Fruit fly (Drosophila melanogaster) whole organism, embryonic: ENCODE results near the gene CG15549.
A peak's percentile ranks its signal among the peaks of the same experiment; 100 is the strongest.

Source experiments
- Aef1 ChIP-seq: fragments of 200-800 bp; sonication (Bioruptor generic); IDR thresholded peaks from 3 replicates; pipeline ENCODE4 v1.3.6; 2022; ENCODE audit warnings: missing biosample characterization, missing genetic modification characterization
- CG10431 ChIP-seq: fragments of 200-800 bp; sonication (Bioruptor generic); optimal IDR thresholded peaks from 3 replicates; lab custom pipeline; 2018; ENCODE audit warnings: missing biosample characterization, mild to moderate bottlenecking, missing genetic modification characterization
- CG10543 ChIP-seq: fragments of 200-800 bp; sonication (Bioruptor generic); optimal IDR thresholded peaks from 3 replicates; lab custom pipeline; 2017; ENCODE audit warnings: missing biosample characterization, mild to moderate bottlenecking, missing genetic modification characterization, moderate library complexity
- CG11093 ChIP-seq: fragments of 200-800 bp; sonication (Bioruptor generic); IDR thresholded peaks from 3 replicates; pipeline ENCODE4 v1.3.6; 2022; ENCODE audit warnings: missing biosample characterization, missing genetic modification characterization
- CG11560 ChIP-seq: fragments of 200-800 bp; sonication (Bioruptor generic); IDR thresholded peaks from 3 replicates; pipeline ENCODE4 v1.3.6; 2022; ENCODE audit warnings: missing biosample characterization, missing genetic modification characterization
- CG12071 ChIP-seq: fragments of 200-800 bp; sonication (Bioruptor generic); optimal IDR thresholded peaks from 3 replicates; lab custom pipeline; 2018; ENCODE audit warnings: missing biosample characterization, mild to moderate bottlenecking, missing genetic modification characterization
- CG12769 ChIP-seq: fragments of 200-800 bp; sonication (Bioruptor generic); optimal IDR thresholded peaks from 2 replicates; lab custom pipeline; 2019; ENCODE audit warnings: missing biosample characterization, mild to moderate bottlenecking, missing genetic modification characterization, moderate library complexity
- CG14441 ChIP-seq: fragments of 200-800 bp; sonication (Bioruptor generic); IDR thresholded peaks from 2 replicates; pipeline ENCODE4 v1.3.6; 2022; ENCODE audit warnings: missing biosample characterization, missing genetic modification characterization
- CG15011 ChIP-seq: fragments of 200-800 bp; sonication (Bioruptor generic); optimal IDR thresholded peaks from 3 replicates; lab custom pipeline; 2018; ENCODE audit warnings: missing biosample characterization, mild to moderate bottlenecking, missing genetic modification characterization
- CG2678 ChIP-seq: fragments of 200-800 bp; sonication (Bioruptor generic); optimal IDR thresholded peaks from 3 replicates; lab custom pipeline; 2019; ENCODE audit warnings: missing biosample characterization, mild to moderate bottlenecking, missing genetic modification characterization, moderate library complexity
- CG2875 ChIP-seq: fragments of 200-800 bp; sonication (Bioruptor generic); optimal IDR thresholded peaks from 2 replicates; lab custom pipeline; 2017; ENCODE audit warnings: missing biosample characterization, mild to moderate bottlenecking, missing genetic modification characterization, missing genetic modification reagents
- CG3281 ChIP-seq: fragments of 200-800 bp; sonication (Bioruptor generic); optimal IDR thresholded peaks from 3 replicates; lab custom pipeline; 2017; ENCODE audit warnings: missing biosample characterization, mild to moderate bottlenecking, missing genetic modification characterization
- CG3726 ChIP-seq: fragments of 200-800 bp; sonication (Bioruptor generic); IDR thresholded peaks from 3 replicates; pipeline ENCODE4, ENCODE4 v1.3.6; 2022; ENCODE audit warnings: missing biosample characterization, missing genetic modification characterization
- CG3847 ChIP-seq: fragments of 200-800 bp; sonication (Bioruptor generic); IDR thresholded peaks from 2 replicates; pipeline ENCODE4 v1.3.6; 2022; ENCODE audit warnings: missing biosample characterization, missing genetic modification characterization
- CG4404 ChIP-seq: fragments of 200-800 bp; sonication (Bioruptor generic); IDR thresholded peaks from 2 replicates; pipeline ENCODE4 v1.3.6; 2022; ENCODE audit warnings: missing biosample characterization, missing genetic modification characterization
- CG8290 ChIP-seq, 3 experiments: fragments of 200-800 bp; sonication (Bioruptor generic); optimal IDR thresholded peaks; 2 replicates each; lab custom pipeline; 2016 to 2019; ENCODE audit warnings: missing biosample characterization in 3 of 3, missing genetic modification characterization in 3 of 3, mild to moderate bottlenecking in 2 of 3, moderate library complexity in 1 of 3
- Dbx ChIP-seq: fragments of 200-800 bp; sonication (Bioruptor generic); IDR thresholded peaks from 3 replicates; pipeline ENCODE4 v1.3.6; 2022; ENCODE audit warnings: missing biosample characterization, missing genetic modification characterization
- Doc2 ChIP-seq: fragments of 200-800 bp; sonication (Bioruptor generic); IDR thresholded peaks from 2 replicates; pipeline ENCODE4 v1.3.6; 2022; ENCODE audit warnings: missing biosample characterization, missing genetic modification characterization
- Dref ChIP-seq: fragments of 200-800 bp; sonication (Bioruptor generic); IDR thresholded peaks from 2 replicates; pipeline ENCODE4 v1.3.6; 2022; ENCODE audit warnings: missing biosample characterization, missing genetic modification characterization
- Fer1 ChIP-seq: fragments of 200-800 bp; sonication (Bioruptor generic); optimal IDR thresholded peaks from 2 replicates; lab custom pipeline; 2017; ENCODE audit warnings: missing biosample characterization, mild to moderate bottlenecking, missing genetic modification characterization
- GATAe ChIP-seq: fragments of 200-800 bp; sonication (Bioruptor generic); conservative IDR thresholded peaks from 2 replicates; pipeline ENCODE4 v1.3.6; 2022; ENCODE audit warnings: missing biosample characterization, missing genetic modification characterization
- Hr39 ChIP-seq: fragments of >200 bp; optimal IDR thresholded peaks from 2 replicates; lab custom pipeline; 2017
- Jarid2 ChIP-seq: fragments of 200-800 bp; sonication (Bioruptor generic); optimal IDR thresholded peaks from 3 replicates; lab custom pipeline; 2017; ENCODE audit warnings: mild to moderate bottlenecking, missing biosample characterization, missing genetic modification reagents, missing genetic modification characterization
- Med ChIP-seq: fragments of 200-800 bp; sonication (Bioruptor generic); peaks from one replicate; lab custom pipeline; 2016; ENCODE audit warnings: missing biosample characterization, missing genetic modification characterization, mild to moderate bottlenecking, inconsistent platforms, moderate library complexity
- Myb ChIP-seq: fragments of 200-800 bp; sonication (Bioruptor generic); optimal IDR thresholded peaks from 2 replicates; lab custom pipeline; 2016; ENCODE audit warnings: missing biosample characterization, missing genetic modification characterization
- NFAT ChIP-seq: fragments of 200-800 bp; sonication (Bioruptor generic); IDR thresholded peaks from 2 replicates; pipeline ENCODE4 v1.3.6; 2022; ENCODE audit warnings: missing biosample characterization, missing genetic modification characterization
- PHDP ChIP-seq: fragments of 200-800 bp; sonication (Bioruptor generic); optimal IDR thresholded peaks from 3 replicates; lab custom pipeline; 2018; ENCODE audit warnings: missing biosample characterization, mild to moderate bottlenecking, missing genetic modification characterization, moderate library complexity
- Ravus ChIP-seq: fragments of 200-800 bp; sonication (Bioruptor generic); IDR thresholded peaks from 2 replicates; pipeline ENCODE4 v1.3.6; 2022; ENCODE audit warnings: missing biosample characterization, missing genetic modification characterization
- Stat92E ChIP-seq, 3 experiments: fragments of >200 bp in 2 of 3; fragments of 200-800 bp in 1 of 3; sonication (Bioruptor generic) in 1 of 3; optimal IDR thresholded peaks; 2 replicates each; lab custom pipeline; 2017 to 2019; ENCODE audit warnings: missing biosample characterization in 3 of 3, missing genetic modification characterization in 3 of 3, mild to moderate bottlenecking in 1 of 3, moderate library complexity in 1 of 3
- ci ChIP-seq: fragments of 200-800 bp; sonication (Bioruptor generic); IDR thresholded peaks from 3 replicates; pipeline ENCODE4 v1.3.6; 2022; ENCODE audit warnings: missing biosample characterization, missing genetic modification characterization
- crol ChIP-seq: fragments of 200-800 bp; sonication (Bioruptor generic); IDR thresholded peaks from 2 replicates; pipeline ENCODE4 v1.3.6; 2022; ENCODE audit warnings: missing biosample characterization, missing genetic modification characterization
- her ChIP-seq: fragments of 200-800 bp; sonication (Bioruptor generic); optimal IDR thresholded peaks from 2 replicates; lab custom pipeline; 2016; ENCODE audit warnings: missing biosample characterization, missing genetic modification characterization
- kni ChIP-seq: fragments of 200-800 bp; sonication (Bioruptor generic); optimal IDR thresholded peaks from 3 replicates; lab custom pipeline; 2017; ENCODE audit warnings: mild to moderate bottlenecking, missing biosample characterization, missing genetic modification reagents, missing genetic modification characterization
- lab ChIP-seq: fragments of 200-800 bp; sonication (Bioruptor generic); optimal IDR thresholded peaks from 3 replicates; lab custom pipeline; 2017; ENCODE audit warnings: missing biosample characterization, missing genetic modification characterization, mild to moderate bottlenecking, moderate library complexity, missing genetic modification reagents
- rib ChIP-seq: fragments of 200-800 bp; sonication (Bioruptor generic); IDR thresholded peaks from 2 replicates; pipeline ENCODE4 v1.3.6; 2022; ENCODE audit warnings: missing biosample characterization, missing genetic modification characterization
- sd ChIP-seq: fragments of 200-800 bp; sonication (Bioruptor generic); optimal IDR thresholded peaks from 3 replicates; lab custom pipeline; 2018; ENCODE audit warnings: missing biosample characterization, mild to moderate bottlenecking, missing genetic modification characterization, moderate library complexity
- sens ChIP-seq: fragments of 200-800 bp; sonication (Bioruptor generic); peaks from one replicate; lab custom pipeline; 2016; ENCODE audit warnings: missing biosample characterization, missing genetic modification characterization
- sisA ChIP-seq: fragments of 200-800 bp; sonication (Bioruptor generic); IDR thresholded peaks from 2 replicates; pipeline ENCODE4 v1.3.6; 2022; ENCODE audit warnings: missing biosample characterization, missing genetic modification characterization
- sug ChIP-seq: fragments of 200-800 bp; optimal IDR thresholded peaks from 2 replicates; lab custom pipeline; 2019; ENCODE audit warnings: missing biosample characterization, mild to moderate bottlenecking, missing genetic modification characterization, moderate library complexity
- wdn ChIP-seq: fragments of 200-800 bp; sonication (Bioruptor generic); IDR thresholded peaks from 2 replicates; pipeline ENCODE4 v1.3.6; 2022; ENCODE audit warnings: missing biosample characterization, missing genetic modification characterization

The CG15549 gene

dm6 chr3R:30918872-30919271 lies 17.4 kb downstream of the CG15549 start (continued):
- TF ChIP-seq CG15011 (GFP tag; lab: Kevin White, UChicago): peak; percentile 3
- no peak for TF ChIP-seq Stat92E (GFP tag; optimal IDR thresholded peaks at IDR 0.05; lab: Kevin White, UChicago)
- TF ChIP-seq CG10431 (GFP tag; lab: Kevin White, UChicago): no peak
- no peak for TF ChIP-seq CG11093 (GFP tag; lab: Robert Waterston, UW)
- TF ChIP-seq, all 482 proteins: peak for 79

- TF ChIP-seq CG14441 (no peak), CG3726 (0 out of 3 replicates have a peak, but pooled peaks have one; percentile 22), CG4404 (GFP tag; lab: Robert Waterston, UW) (0 out of 2 replicates have a peak, but pooled peaks have one; percentile 10), Fer1 (GFP tag; lab: Kevin White, UChicago) (no peak), Hr39 (lab: Kevin White, UChicago) (peak; percentile 55), CG3847 (GFP tag; lab: Robert Waterston, UW) (0 out of 2 replicates have a peak, but pooled peaks have one; percentile 4)
Observed at dm6 chr3R:30916024-30916423, 20.3 kb downstream of the CG15549 start.

- TF ChIP-seq wdn (no peak), her (GFP tag; lab: Kevin White, UChicago) (no peak), sd (tag; lab: Kevin White, UChicago) (peak; percentile 23), CG2875 (GFP tag; lab: Kevin White, UChicago) (peak; percentile 14), CG3281 (GFP tag; lab: Kevin White, UChicago) (peak; percentile 26), lab (GFP tag; lab: Kevin White, UChicago) (peak; percentile 28), sug (tag; lab: Kevin White, UChicago) (peak; percentile 69), CG12769 (tag; lab: Kevin White, UChicago) (peak; percentile 39), CG2678 (tag; lab: Kevin White, UChicago) (peak; percentile 25), CG11560 (tag; lab: Robert Waterston, UW) (no peak), CG15011 (GFP tag; lab: Kevin White, UChicago) (no peak), Ravus (GFP tag; lab: Robert Waterston, UW) (no peak), NFAT (GFP tag; lab: Robert Waterston, UW) (0 out of 2 replicates have a peak, but pooled peaks have one; percentile 6), Myb (GFP tag; lab: Kevin White, UChicago) (no peak), ci (GFP tag; lab: Robert Waterston, UW) (0 out of 3 replicates have a peak, but pooled peaks have one; percentile 23), Doc2 (GFP tag; lab: Robert Waterston, UW) (no peak), Dbx (no peak), rib (GFP tag; lab: Robert Waterston, UW) (0 out of 2 replicates have a peak, but pooled peaks have one; percentile 20), GATAe (GFP tag; lab: Robert Waterston, UW) (peak; percentile 98), crol (peak; percentile 98), Hr39 (lab: Kevin White, UChicago) (no peak), PHDP (peak; percentile 12), CG12071 (GFP tag; lab: Kevin White, UChicago) (peak; percentile 2), CG10543 (GFP tag; lab: Kevin White, UChicago) (peak; percentile 36), Dref (GFP tag; lab: Robert Waterston, UW) (no peak), Med (GFP tag; lab: Kevin White, UChicago) (peak; percentile 28), CG8290 (GFP tag; optimal IDR thresholded peaks at IDR 0.05; lab: Kevin White, UChicago) (no peak), CG8290 (tag; optimal IDR thresholded peaks at IDR 0.05; lab: Kevin White, UChicago) (peak in 1 of 2 experiments; percentile 27), sens (GFP tag; lab: Kevin White, UChicago) (peak; percentile 65), sisA (GFP tag; lab: Robert Waterston, UW) (no peak), Aef1 (GFP tag; lab: Robert Waterston, UW) (peak; percentile 12; the same call in 1 of the 3 replicates), Jarid2 (GFP tag; lab: Kevin White, UChicago) (peak; percentile 17), kni (GFP tag; lab: Kevin White, UChicago) (no peak)
- TF ChIP-seq, all 482 proteins: peak for 20
Observed at dm6 chr3R:30915235-30915634, 21.1 kb downstream of the CG15549 start.
